Fruit fly (Drosophila melanogaster) S2 (cell line): Measurements from ENCODE around the gene CG8958.

Source experiments
- CG8478 ChIP-seq: fragments of >200 bp; optimal IDR thresholded peaks from 2 replicates; lab custom pipeline; 2018
- CTCF ChIP-seq, 2 experiments: fragments of >200 bp; optimal IDR thresholded peaks; 2 replicates each; lab custom pipeline; 2018

DNA sequence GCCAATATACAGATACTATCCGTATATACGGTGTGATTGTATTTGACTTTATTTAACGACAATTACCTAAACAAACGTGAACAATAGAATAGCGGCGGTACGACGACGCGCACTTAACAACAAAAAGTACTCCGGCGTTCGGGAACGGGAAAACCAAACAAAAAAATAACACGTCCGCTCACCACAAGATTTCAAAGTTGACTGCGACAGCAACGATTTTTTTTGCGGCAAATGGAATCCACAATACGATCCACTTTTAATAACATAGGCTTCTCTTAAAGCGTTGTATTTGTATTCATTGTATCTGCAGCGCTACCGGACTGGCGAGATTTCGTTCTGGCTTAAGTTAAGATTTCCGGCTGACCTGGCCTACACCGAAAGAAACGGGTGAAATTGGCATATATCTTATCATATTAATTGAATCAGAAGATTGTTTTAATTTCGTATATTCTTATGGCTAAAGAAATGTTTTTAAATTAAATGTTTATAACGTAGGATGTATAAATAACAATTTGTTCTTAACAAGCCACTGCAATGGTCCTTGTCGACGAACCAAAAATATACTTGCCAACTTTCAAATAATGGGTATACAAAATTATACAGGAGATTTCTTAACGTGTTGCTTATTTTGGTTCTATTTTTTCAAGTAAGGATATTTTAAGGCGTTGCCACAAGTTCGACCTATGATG is 21.9 kb downstream of the CG8958 start, which contains the start of the genes CG42353 and CG42354:
- TF ChIP-seq CTCF (optimal IDR thresholded peaks at IDR 0.05; lab: Kevin White, UChicago) = peak; percentile 37 to 57
- no peak for TF ChIP-seq CG8478 (lab: Kevin White, UChicago)
